Fruit fly (Drosophila melanogaster): ENCODE results near the gene CG42327.

The CG42327 gene

dm6 chr3R:11665925-11666687 lies 10.2 kb downstream of the CG42327 start (continued):
- TF ChIP-seq odd (GFP tag; optimal IDR thresholded peaks at IDR 0.05) (peak; percentile 43), CG33213 (GFP tag; optimal IDR thresholded peaks at IDR 0.05) (no peak), Eip74EF (GFP tag; optimal IDR thresholded peaks at IDR 0.05) (no peak), CG33557 (GFP tag; optimal IDR thresholded peaks at IDR 0.05) (no peak), cg (GFP tag; optimal IDR thresholded peaks at IDR 0.05) (no peak), CG14667 (GFP tag; IDR thresholded peaks at IDR 0.05) (no peak), CG15269 (tag; optimal IDR thresholded peaks at IDR 0.05) (peak; percentile 27), al (GFP tag; IDR thresholded peaks at IDR 0.05) (no peak), ttk (GFP tag; IDR thresholded peaks at IDR 0.05) (no peak), schlank (tag; optimal IDR thresholded peaks at IDR 0.05) (no peak), ase (GFP tag; IDR thresholded peaks at IDR 0.05) (no peak), Ptx1 (GFP tag; IDR thresholded peaks at IDR 0.05) (no peak), CG3838 (GFP tag; optimal IDR thresholded peaks at IDR 0.05) (no peak), croc (GFP tag; conservative IDR thresholded peaks at IDR 0.05) (no peak), CG6765 (GFP tag; optimal IDR thresholded peaks at IDR 0.05) (no peak), bcd (GFP tag; optimal IDR thresholded peaks at IDR 0.05) (no peak), eve (GFP tag; optimal IDR thresholded peaks at IDR 0.05) (no peak), CG34224 (GFP tag; IDR thresholded peaks at IDR 0.05; ENCODE audit: partially characterized antibody) (no peak), otp (GFP tag; IDR thresholded peaks at IDR 0.05) (no peak), CG3065 (GFP tag; optimal IDR thresholded peaks at IDR 0.05) (no peak), Elba2 (GFP tag; optimal IDR thresholded peaks at IDR 0.05) (no peak), Rx (GFP tag; IDR thresholded peaks at IDR 0.05) (no peak), trem (tag; optimal IDR thresholded peaks at IDR 0.05) (no peak), chn (GFP tag; optimal IDR thresholded peaks at IDR 0.05) (no peak), sim (GFP tag; IDR thresholded peaks at IDR 0.05) (no peak), zen (tag; optimal IDR thresholded peaks at IDR 0.05) (no peak), CG2678 (tag; optimal IDR thresholded peaks at IDR 0.05) (peak; percentile 42), HHEX (GFP tag; optimal IDR thresholded peaks at IDR 0.05) (no peak), kah (GFP tag; optimal IDR thresholded peaks at IDR 0.05) (no peak), CG12769 (tag; optimal IDR thresholded peaks at IDR 0.05) (no peak), CG18262 (tag; optimal IDR thresholded peaks at IDR 0.05) (no peak), CG10267 (tag; optimal IDR thresholded peaks at IDR 0.05) (no peak), Nf-YA (GFP tag; IDR thresholded peaks at IDR 0.05) (no peak), her (GFP tag; optimal IDR thresholded peaks at IDR 0.05) (no peak), Nf-YB (GFP tag; optimal IDR thresholded peaks at IDR 0.05) (no peak), Jarid2 (GFP tag; optimal IDR thresholded peaks at IDR 0.05) (no peak), CG6254 (GFP tag; optimal IDR thresholded peaks at IDR 0.05) (no peak), CG10209 (GFP tag; optimal IDR thresholded peaks at IDR 0.05) (no peak), CG17385 (GFP tag; optimal IDR thresholded peaks at IDR 0.05) (no peak), dysf (GFP tag; IDR thresholded peaks at IDR 0.05) (no peak), Abd-B (GFP tag; optimal IDR thresholded peaks at IDR 0.05) (no peak), CG11504 (tag; optimal IDR thresholded peaks at IDR 0.05) (no peak), CG8388 (GFP tag; optimal IDR thresholded peaks at IDR 0.05) (no peak), CG1602 (GFP tag; optimal IDR thresholded peaks at IDR 0.05) (no peak), CG10321 (GFP tag; IDR thresholded peaks at IDR 0.05) (no peak), CG8281 (tag; optimal IDR thresholded peaks at IDR 0.05) (no peak), CG15696 (tag; optimal IDR thresholded peaks at IDR 0.05) (no peak), CG10654 (GFP tag; optimal IDR thresholded peaks at IDR 0.05) (no peak), Hr3 (GFP tag; optimal IDR thresholded peaks at IDR 0.05) (no peak), gt (GFP tag; IDR thresholded peaks at IDR 0.05) (no peak)
